Worm (Caenorhabditis elegans) whole organism, L3 larva: ENCODE measurements around the gene clec-5.

ENCODE experiments used
- aly-2 ChIP-seq: fragments of 150-350 bp; optimal IDR thresholded peaks from 2 replicates; lab custom pipeline; 2014; ENCODE audit warnings: missing biosample characterization, missing genetic modification characterization
- ama-1 ChIP-seq: fragments of 150-350 bp; optimal IDR thresholded peaks from 2 replicates; lab custom pipeline; 2018
- daf-12 ChIP-seq: fragments of 150-350 bp; optimal IDR thresholded peaks from 2 replicates; lab custom pipeline; 2014; ENCODE audit warnings: missing biosample characterization, missing genetic modification reagents, missing genetic modification characterization
- egl-27 ChIP-seq: sonication (generic microtip); optimal IDR thresholded peaks from 4 replicates; lab custom pipeline; 2017; ENCODE audit warnings: missing biosample characterization, missing genetic modification reagents, missing genetic modification characterization
- elt-2 ChIP-seq: sonication (generic microtip); optimal IDR thresholded peaks from 2 replicates; lab custom pipeline; 2016; ENCODE audit warnings: missing genetic modification reagents, mild to moderate bottlenecking, missing genetic modification characterization, missing compliant biosample characterization
- fkh-10 ChIP-seq: sonication (generic microtip); optimal IDR thresholded peaks from 2 replicates; lab custom pipeline; 2017; ENCODE audit warnings: missing biosample characterization, missing genetic modification reagents, missing genetic modification characterization
- hmg-11 ChIP-seq: sonication (generic microtip); optimal IDR thresholded peaks from 2 replicates; lab custom pipeline; 2016; ENCODE audit warnings: missing genetic modification characterization, missing compliant biosample characterization
- lin-39 ChIP-seq: fragments of 150-350 bp; optimal IDR thresholded peaks from 2 replicates; lab custom pipeline; 2018; ENCODE audit warnings: missing biosample characterization, missing genetic modification reagents, missing genetic modification characterization
- mml-1 ChIP-seq: fragments of 150-350 bp; sonication (generic microtip); optimal IDR thresholded peaks from 3 replicates; lab custom pipeline; 2014; ENCODE audit warnings: missing biosample characterization, missing genetic modification characterization
- skn-1 ChIP-seq: fragments of 150-350 bp; optimal IDR thresholded peaks from 2 replicates; lab custom pipeline; 2014; ENCODE audit warnings: missing biosample characterization, missing genetic modification characterization
- snpc-4 ChIP-seq: fragments of 150-350 bp; optimal IDR thresholded peaks from 2 replicates; lab custom pipeline; 2014; ENCODE audit warnings: missing biosample characterization, missing genetic modification characterization

Gene clec-5

DNA sequence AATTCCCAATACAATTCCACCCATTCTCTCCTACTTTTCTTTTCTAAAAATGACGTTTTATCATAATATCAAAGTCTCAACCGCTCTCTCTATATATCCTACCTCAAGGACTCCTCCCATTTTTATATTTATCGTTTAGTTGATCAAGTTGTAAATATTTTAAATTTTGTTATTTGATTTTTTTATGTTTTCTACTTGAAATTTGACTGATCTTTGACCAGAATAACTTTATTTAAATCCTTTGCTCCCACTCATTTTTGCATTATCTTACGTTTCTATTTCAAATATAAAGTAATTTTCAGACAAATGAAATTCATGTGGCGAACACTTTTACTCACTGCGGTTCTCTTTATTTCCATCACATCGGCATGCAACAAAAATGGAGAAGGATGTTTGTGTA is 46.0 kb downstream of the clec-5 start, which contains the start of the genes acbp-7 and F26A1.19:
TSS of gene acbp-7 (plus strand) at position 301 of the 400 bp plus-strand sequence.
TSS of gene F26A1.19 (plus strand) at position 303 of the 400 bp plus-strand sequence.
- TF ChIP-seq mml-1 (tag; lab: Kevin White, UChicago) (no peak), skn-1 (tag; lab: Kevin White, UChicago) (no peak), elt-2 (tag; lab: Kevin White, UChicago) (no peak), fkh-10 (GFP tag; lab: Kevin White, UChicago) (no peak), egl-27 (no peak), hmg-11 (no peak), daf-12 (no peak), snpc-4 (tag; lab: Kevin White, UChicago) (no peak), ama-1 (lab: Kevin White, UChicago) (no peak), aly-2 (tag; lab: Kevin White, UChicago) (no peak), lin-39 (no peak)
